Worm (Caenorhabditis elegans) whole organism, L3 larva: Measurements from ENCODE around the gene nas-11.

Source experiments
- ceh-16 ChIP-seq: sonication (generic microtip); optimal IDR thresholded peaks from 2 replicates; lab custom pipeline; 2017; ENCODE audit warnings: missing biosample characterization, missing genetic modification characterization
- daf-12 ChIP-seq: fragments of 150-350 bp; optimal IDR thresholded peaks from 2 replicates; lab custom pipeline; 2014; ENCODE audit warnings: missing biosample characterization, missing genetic modification reagents, missing genetic modification characterization
- egl-27 ChIP-seq: sonication (generic microtip); optimal IDR thresholded peaks from 4 replicates; lab custom pipeline; 2017; ENCODE audit warnings: missing biosample characterization, missing genetic modification reagents, missing genetic modification characterization
- elt-3 ChIP-seq, 3 experiments: fragments of 150-350 bp in 1 of 3; sonication (generic microtip) in 2 of 3; optimal IDR thresholded peaks; 2 replicates in 2 of 3; 4 replicates in 1 of 3; lab custom pipeline; 2014 to 2017; ENCODE audit warnings: missing biosample characterization in 3 of 3, missing genetic modification characterization in 3 of 3
- fos-1 ChIP-seq: fragments of 150-350 bp; optimal IDR thresholded peaks from 2 replicates; lab custom pipeline; 2014; ENCODE audit warnings: missing biosample characterization, missing genetic modification characterization
- lin-39 ChIP-seq: fragments of 150-350 bp; optimal IDR thresholded peaks from 2 replicates; lab custom pipeline; 2018; ENCODE audit warnings: missing biosample characterization, missing genetic modification reagents, missing genetic modification characterization
- nhr-12 ChIP-seq: fragments of 150-350 bp; optimal IDR thresholded peaks from 2 replicates; lab custom pipeline; 2014; ENCODE audit warnings: missing biosample characterization, missing genetic modification characterization
- snpc-4 ChIP-seq: fragments of 150-350 bp; optimal IDR thresholded peaks from 2 replicates; lab custom pipeline; 2014; ENCODE audit warnings: missing biosample characterization, missing genetic modification characterization
- ztf-11 ChIP-seq: fragments of 150-350 bp; optimal IDR thresholded peaks from 2 replicates; lab custom pipeline; 2014; ENCODE audit warnings: missing biosample characterization, missing genetic modification characterization
- ztf-4 ChIP-seq: fragments of 150-350 bp; optimal IDR thresholded peaks from 2 replicates; lab custom pipeline; 2014; ENCODE audit warnings: missing biosample characterization, missing genetic modification characterization

- TF ChIP-seq snpc-4: no peak
- TF ChIP-seq ztf-4 (tag; lab: Kevin White, UChicago): no peak
- TF ChIP-seq ztf-11 (tag; lab: Kevin White, UChicago): no peak
- no peak for TF ChIP-seq lin-39 (tag; lab: Kevin White, UChicago)
- TF ChIP-seq elt-3 (tag; optimal IDR thresholded peaks at IDR 0.05; lab: Kevin White, UChicago): no peak
- no peak for TF ChIP-seq nhr-12 (tag; lab: Kevin White, UChicago)
- peak; percentile 42 for TF ChIP-seq fos-1 (tag; lab: Kevin White, UChicago)
- TF ChIP-seq daf-12: no peak
- TF ChIP-seq ceh-16 (tag; lab: Kevin White, UChicago): no peak
- TF ChIP-seq egl-27 (tag; lab: Kevin White, UChicago): no peak
These were observed 45.9 kb upstream of the nas-11 start for ce11 chrX:6667468-6667867.
